Fruit fly (Drosophila melanogaster) whole organism, embryonic: Measurements from ENCODE around the gene Ogdh.

Experiments used
- Abd-B ChIP-seq: fragments of 200-800 bp; sonication (Bioruptor generic); optimal IDR thresholded peaks from 2 replicates; lab custom pipeline; 2018; ENCODE audit warnings: missing biosample characterization, mild to moderate bottlenecking, missing genetic modification characterization, moderate library complexity
- Antp ChIP-seq: fragments of 200-800 bp; sonication (Bioruptor generic); optimal IDR thresholded peaks from 3 replicates; lab custom pipeline; 2016; ENCODE audit warnings: missing biosample characterization, missing genetic modification characterization
- CG12391 ChIP-seq: fragments of 200-800 bp; sonication (Bioruptor generic); optimal IDR thresholded peaks from 3 replicates; lab custom pipeline; 2018; ENCODE audit warnings: missing biosample characterization, mild to moderate bottlenecking, missing genetic modification characterization, moderate library complexity
- CG12744 ChIP-seq: fragments of 200-800 bp; sonication (Bioruptor generic); optimal IDR thresholded peaks from 2 replicates; lab custom pipeline; 2016; ENCODE audit warnings: missing biosample characterization, missing genetic modification characterization
- CG15011 ChIP-seq: fragments of 200-800 bp; sonication (Bioruptor generic); optimal IDR thresholded peaks from 3 replicates; lab custom pipeline; 2018; ENCODE audit warnings: missing biosample characterization, mild to moderate bottlenecking, missing genetic modification characterization
- CG15514 ChIP-seq: fragments of 200-800 bp; sonication (Bioruptor generic); optimal IDR thresholded peaks from 3 replicates; lab custom pipeline; 2017; ENCODE audit warnings: missing biosample characterization, missing genetic modification characterization, mild to moderate bottlenecking, moderate library complexity, missing genetic modification reagents
- CG1647 ChIP-seq: fragments of 200-800 bp; sonication (Bioruptor generic); optimal IDR thresholded peaks from 3 replicates; lab custom pipeline; 2016; ENCODE audit warnings: missing biosample characterization, missing genetic modification characterization
- CG1832 ChIP-seq: fragments of 200-800 bp; sonication (Bioruptor generic); optimal IDR thresholded peaks from 2 replicates; lab custom pipeline; 2017; ENCODE audit warnings: missing biosample characterization, mild to moderate bottlenecking, missing genetic modification characterization, inconsistent platforms
- CG18764 ChIP-seq: fragments of 200-800 bp; sonication (Bioruptor generic); optimal IDR thresholded peaks from 3 replicates; lab custom pipeline; 2016; ENCODE audit warnings: missing biosample characterization, missing genetic modification characterization
- CG2120 ChIP-seq: fragments of 200-800 bp; sonication (Bioruptor generic); optimal IDR thresholded peaks from 3 replicates; lab custom pipeline; 2016; ENCODE audit warnings: missing biosample characterization, missing genetic modification characterization
- CG2129 ChIP-seq: fragments of 200-800 bp; sonication (Bioruptor generic); IDR thresholded peaks from 2 replicates; pipeline ENCODE4 v1.3.6; 2022; ENCODE audit warnings: missing biosample characterization, missing genetic modification characterization; ENCODE audit not compliant: partially characterized antibody
- CG2712 ChIP-seq: fragments of 200-800 bp; optimal IDR thresholded peaks from 3 replicates; lab custom pipeline; 2019; ENCODE audit warnings: missing biosample characterization, mild to moderate bottlenecking, missing genetic modification characterization, moderate library complexity
- CG30020 ChIP-seq: fragments of 200-800 bp; optimal IDR thresholded peaks from 2 replicates; lab custom pipeline; 2019; ENCODE audit warnings: missing biosample characterization, mild to moderate bottlenecking, missing genetic modification characterization, moderate library complexity
- CG3163 ChIP-seq: fragments of 200-800 bp; sonication (Bioruptor generic); optimal IDR thresholded peaks from 3 replicates; lab custom pipeline; 2016; ENCODE audit warnings: missing biosample characterization, missing genetic modification characterization
- CG4360 ChIP-seq: fragments of 200-800 bp; sonication (Bioruptor generic); IDR thresholded peaks from 2 replicates; pipeline ENCODE4 v1.3.6; 2022; ENCODE audit warnings: missing biosample characterization, missing genetic modification characterization
- CG5953 ChIP-seq: fragments of 200-800 bp; sonication (Bioruptor generic); IDR thresholded peaks from 2 replicates; pipeline ENCODE4 v1.3.6; 2022; ENCODE audit warnings: missing biosample characterization, missing genetic modification characterization
- CG6689 ChIP-seq: fragments of 200-800 bp; sonication (Bioruptor generic); IDR thresholded peaks from 2 replicates; pipeline ENCODE4 v1.3.6; 2022; ENCODE audit warnings: missing biosample characterization, missing genetic modification characterization
- CG7556 ChIP-seq: fragments of 200-800 bp; sonication (Bioruptor generic); optimal IDR thresholded peaks from 2 replicates; lab custom pipeline; 2017; ENCODE audit warnings: missing biosample characterization, mild to moderate bottlenecking, missing genetic modification characterization
- CG8089 ChIP-seq: fragments of 200-800 bp; sonication (Bioruptor generic); optimal IDR thresholded peaks from 3 replicates; lab custom pipeline; 2016; ENCODE audit warnings: missing biosample characterization, missing genetic modification characterization
- CG9727 ChIP-seq: fragments of 200-800 bp; sonication (Bioruptor generic); optimal IDR thresholded peaks from 3 replicates; lab custom pipeline; 2017; ENCODE audit warnings: missing biosample characterization, mild to moderate bottlenecking, missing genetic modification characterization
- CTCF ChIP-seq: fragments of 200-800 bp; sonication (Bioruptor generic); optimal IDR thresholded peaks from 2 replicates; lab custom pipeline; 2017; ENCODE audit warnings: missing biosample characterization, mild to moderate bottlenecking, missing genetic modification characterization, moderate library complexity
- Chrac-16 ChIP-seq: fragments of 200-800 bp; sonication (Bioruptor generic); optimal IDR thresholded peaks from 3 replicates; lab custom pipeline; 2016; ENCODE audit warnings: missing biosample characterization, missing genetic modification characterization
- Dip3 ChIP-seq: fragments of 200-800 bp; sonication (Bioruptor generic); optimal IDR thresholded peaks from 3 replicates; lab custom pipeline; 2016; ENCODE audit warnings: missing biosample characterization, missing genetic modification characterization
- Fer1 ChIP-seq: fragments of 200-800 bp; sonication (Bioruptor generic); optimal IDR thresholded peaks from 2 replicates; lab custom pipeline; 2017; ENCODE audit warnings: missing biosample characterization, mild to moderate bottlenecking, missing genetic modification characterization
- HHEX ChIP-seq: fragments of 200-800 bp; sonication (Bioruptor generic); optimal IDR thresholded peaks from 3 replicates; lab custom pipeline; 2017; ENCODE audit warnings: missing biosample characterization, mild to moderate bottlenecking, missing genetic modification characterization, missing genetic modification reagents
- Hmr ChIP-seq: fragments of 200-800 bp; sonication (Bioruptor generic); optimal IDR thresholded peaks from 3 replicates; lab custom pipeline; 2017; ENCODE audit warnings: mild to moderate bottlenecking, missing biosample characterization, missing genetic modification reagents, missing genetic modification characterization
- Hsf ChIP-seq: fragments of 200-800 bp; sonication (Bioruptor generic); optimal IDR thresholded peaks from 3 replicates; lab custom pipeline; 2016; ENCODE audit warnings: missing biosample characterization, missing genetic modification characterization
- NFAT ChIP-seq: fragments of 200-800 bp; sonication (Bioruptor generic); IDR thresholded peaks from 2 replicates; pipeline ENCODE4 v1.3.6; 2022; ENCODE audit warnings: missing biosample characterization, missing genetic modification characterization
- Six4 ChIP-seq: fragments of 200-800 bp; sonication (Bioruptor generic); optimal IDR thresholded peaks from 2 replicates; lab custom pipeline; 2016; ENCODE audit warnings: missing biosample characterization, missing genetic modification characterization
- Xrp1 ChIP-seq: fragments of 200-800 bp; sonication (Bioruptor generic); IDR thresholded peaks from 2 replicates; pipeline ENCODE4 v1.3.6; 2022; ENCODE audit warnings: missing biosample characterization, missing genetic modification characterization
- YL-1 ChIP-seq: fragments of 200-800 bp; sonication (Bioruptor generic); optimal IDR thresholded peaks from 3 replicates; lab custom pipeline; 2017; ENCODE audit warnings: missing biosample characterization, mild to moderate bottlenecking, missing genetic modification characterization
- al ChIP-seq: fragments of 200-800 bp; sonication (Bioruptor generic); IDR thresholded peaks from 2 replicates; pipeline ENCODE4 v1.3.6; 2022; ENCODE audit warnings: missing biosample characterization, missing genetic modification characterization
- ara ChIP-seq: fragments of 200-800 bp; sonication (Bioruptor generic); IDR thresholded peaks from 2 replicates; pipeline ENCODE4 v1.3.6; 2022; ENCODE audit warnings: missing biosample characterization, missing genetic modification characterization
- ems ChIP-seq: fragments of 200-800 bp; sonication (Bioruptor generic); optimal IDR thresholded peaks from 3 replicates; lab custom pipeline; 2016; ENCODE audit warnings: missing biosample characterization, missing genetic modification characterization
- en ChIP-seq: fragments of 200-800 bp; sonication (Bioruptor generic); optimal IDR thresholded peaks from 2 replicates; lab custom pipeline; 2016; ENCODE audit warnings: missing biosample characterization, missing genetic modification characterization
- grau ChIP-seq: fragments of 200-800 bp; optimal IDR thresholded peaks from 3 replicates; lab custom pipeline; 2019; ENCODE audit warnings: missing biosample characterization, mild to moderate bottlenecking, missing genetic modification characterization, moderate library complexity
- hb ChIP-seq: fragments of 200-800 bp; sonication (Bioruptor generic); IDR thresholded peaks from 3 replicates; pipeline ENCODE4 v1.3.6; 2022; ENCODE audit warnings: missing biosample characterization, missing genetic modification characterization; ENCODE audit not compliant: partially characterized antibody
- knrl ChIP-seq: fragments of 200-800 bp; sonication (Bioruptor generic); IDR thresholded peaks from 3 replicates; pipeline ENCODE4 v1.3.6; 2022; ENCODE audit warnings: missing biosample characterization, missing genetic modification characterization; ENCODE audit not compliant: partially characterized antibody
- lbe ChIP-seq: fragments of 200-800 bp; sonication (Bioruptor generic); optimal IDR thresholded peaks from 2 replicates; lab custom pipeline; 2016; ENCODE audit warnings: missing biosample characterization, mild to moderate bottlenecking, missing genetic modification characterization
- lmd ChIP-seq: fragments of 200-800 bp; sonication (Bioruptor generic); IDR thresholded peaks from 2 replicates; pipeline ENCODE4 v1.3.6; 2022; ENCODE audit warnings: missing biosample characterization, missing genetic modification characterization
- nmo ChIP-seq: fragments of 200-800 bp; sonication (Bioruptor generic); optimal IDR thresholded peaks from 2 replicates; lab custom pipeline; 2018; ENCODE audit warnings: missing biosample characterization, mild to moderate bottlenecking, missing genetic modification characterization, moderate library complexity
- pzg ChIP-seq: fragments of 200-800 bp; sonication (Bioruptor generic); optimal IDR thresholded peaks from 3 replicates; lab custom pipeline; 2018; ENCODE audit warnings: missing biosample characterization, mild to moderate bottlenecking, missing genetic modification characterization, moderate library complexity
- sim ChIP-seq: fragments of 200-800 bp; sonication (Bioruptor generic); IDR thresholded peaks from 2 replicates; pipeline ENCODE4 v1.3.6; 2022; ENCODE audit warnings: missing biosample characterization, missing genetic modification characterization
- slbo ChIP-seq: fragments of 200-800 bp; sonication (Bioruptor generic); IDR thresholded peaks from 2 replicates; pipeline ENCODE4 v1.3.6; 2022; ENCODE audit warnings: missing biosample characterization, missing genetic modification characterization
- so ChIP-seq: fragments of 200-800 bp; sonication (Bioruptor generic); IDR thresholded peaks from 3 replicates; pipeline ENCODE4 v1.3.6; 2022; ENCODE audit warnings: missing biosample characterization, missing genetic modification characterization
- tin ChIP-seq: fragments of 200-800 bp; sonication (Bioruptor generic); optimal IDR thresholded peaks from 3 replicates; lab custom pipeline; 2016; ENCODE audit warnings: missing biosample characterization, missing genetic modification characterization
- trem ChIP-seq: fragments of 200-800 bp; optimal IDR thresholded peaks from 3 replicates; lab custom pipeline; 2019; ENCODE audit warnings: missing biosample characterization, mild to moderate bottlenecking, missing genetic modification characterization, moderate library complexity
- unpg ChIP-seq: fragments of 200-800 bp; sonication (Bioruptor generic); optimal IDR thresholded peaks from 3 replicates; lab custom pipeline; 2018; ENCODE audit warnings: missing biosample characterization, mild to moderate bottlenecking, missing genetic modification characterization, moderate library complexity
- vnd ChIP-seq: fragments of 200-800 bp; sonication (Bioruptor generic); IDR thresholded peaks from 3 replicates; pipeline ENCODE4 v1.3.6; 2022; ENCODE audit warnings: missing biosample characterization, missing genetic modification characterization; ENCODE audit not compliant: partially characterized antibody
- wdn ChIP-seq: fragments of 200-800 bp; sonication (Bioruptor generic); IDR thresholded peaks from 2 replicates; pipeline ENCODE4 v1.3.6; 2022; ENCODE audit warnings: missing biosample characterization, missing genetic modification characterization
- yki ChIP-seq: fragments of >200 bp; optimal IDR thresholded peaks from 3 replicates; lab custom pipeline; 2018

Gene Ogdh

dm6 chr3L:16989169-16989568 lies 34.5 kb downstream of the Ogdh start (continued):
- TF ChIP-seq CG4360, result no peak
- no peak for TF ChIP-seq CG1647 (GFP tag; lab: Kevin White, UChicago)
- TF ChIP-seq ems (GFP tag; lab: Kevin White, UChicago), result no peak
- no peak for TF ChIP-seq CTCF
- TF ChIP-seq CG30020, result no peak
- TF ChIP-seq Hmr (GFP tag; lab: Kevin White, UChicago), result no peak
- TF ChIP-seq YL-1 (GFP tag; lab: Kevin White, UChicago), result no peak
- TF ChIP-seq CG8089 (GFP tag; lab: Kevin White, UChicago), result no peak
- no peak for TF ChIP-seq CG15011
- no peak for TF ChIP-seq hb
- peak; percentile 19 for TF ChIP-seq Abd-B
- no peak for TF ChIP-seq CG2129
- TF ChIP-seq Dip3 (GFP tag; lab: Kevin White, UChicago), result no peak
- TF ChIP-seq CG9727 (GFP tag; lab: Kevin White, UChicago), result peak; percentile 39
- no peak for TF ChIP-seq Chrac-16 (GFP tag; lab: Kevin White, UChicago)
- TF ChIP-seq knrl (GFP tag; lab: Robert Waterston, UW), result no peak
- peak; percentile 66 for TF ChIP-seq grau (tag; lab: Kevin White, UChicago)
- no peak for TF ChIP-seq Antp (GFP tag; lab: Kevin White, UChicago)
- TF ChIP-seq en, result no peak
- TF ChIP-seq CG12744, result no peak
- no peak for TF ChIP-seq CG7556 (GFP tag; lab: Kevin White, UChicago)
- peak; percentile 37 for TF ChIP-seq Fer1 (GFP tag; lab: Kevin White, UChicago)
- TF ChIP-seq CG18764 (GFP tag; lab: Kevin White, UChicago), result no peak
- no peak for TF ChIP-seq CG12391
- TF ChIP-seq al (GFP tag; lab: Robert Waterston, UW), result no peak
- TF ChIP-seq ara (GFP tag; lab: Robert Waterston, UW), result no peak
- TF ChIP-seq NFAT (GFP tag; lab: Robert Waterston, UW), result no peak
- peak; percentile 48 for TF ChIP-seq nmo
- no peak for TF ChIP-seq Six4
- TF ChIP-seq Xrp1, result peak; percentile 51; the same call in 1 of the 2 replicates
- TF ChIP-seq sim (GFP tag; lab: Robert Waterston, UW), result no peak
- TF ChIP-seq lmd (GFP tag; lab: Robert Waterston, UW), result peak; percentile 30; the same call in 1 of the 2 replicates
- TF ChIP-seq vnd (GFP tag; lab: Robert Waterston, UW), result no peak
- no peak for TF ChIP-seq CG6689
- no peak for TF ChIP-seq CG1832
- TF ChIP-seq lbe (GFP tag; lab: Kevin White, UChicago), result peak; percentile 31
- TF ChIP-seq unpg, result peak; percentile 42
- TF ChIP-seq CG2712 (tag; lab: Kevin White, UChicago), result peak; percentile 66
- TF ChIP-seq so, result 0 out of 3 replicates have a peak, but pooled peaks have one; percentile 31
- no peak for TF ChIP-seq wdn
- no peak for TF ChIP-seq trem (tag; lab: Kevin White, UChicago)
- no peak for TF ChIP-seq yki
- TF ChIP-seq CG3163 (GFP tag; lab: Kevin White, UChicago), result no peak
- peak; percentile 51 for TF ChIP-seq CG2120 (GFP tag; lab: Kevin White, UChicago)
- peak; percentile 45; the same call in 1 of the 2 replicates for TF ChIP-seq slbo (GFP tag; lab: Robert Waterston, UW)
- TF ChIP-seq pzg (GFP tag; lab: Kevin White, UChicago), result no peak
- no peak for TF ChIP-seq tin (GFP tag; lab: Kevin White, UChicago)
- TF ChIP-seq CG5953 (GFP tag; lab: Robert Waterston, UW), result no peak
- peak; percentile 39 for TF ChIP-seq HHEX (GFP tag; lab: Kevin White, UChicago)
- peak; percentile 15 for TF ChIP-seq Hsf
- TF ChIP-seq CG15514 (GFP tag; lab: Kevin White, UChicago), result no peak
